Worm (Caenorhabditis elegans) whole organism, L3 larva: ENCODE results near the gene hpd-1.

Source experiments
- aly-2 ChIP-seq: fragments of 150-350 bp; optimal IDR thresholded peaks from 2 replicates; lab custom pipeline; 2014; ENCODE audit warnings: missing biosample characterization, missing genetic modification characterization
- ama-1 ChIP-seq: fragments of 150-350 bp; optimal IDR thresholded peaks from 2 replicates; lab custom pipeline; 2018
- ceh-9 ChIP-seq: sonication (generic microtip); optimal IDR thresholded peaks from 2 replicates; lab custom pipeline; 2018; ENCODE audit warnings: missing biosample characterization, missing genetic modification characterization
- daf-12 ChIP-seq: fragments of 150-350 bp; optimal IDR thresholded peaks from 2 replicates; lab custom pipeline; 2014; ENCODE audit warnings: missing biosample characterization, missing genetic modification reagents, missing genetic modification characterization
- egl-27 ChIP-seq: sonication (generic microtip); optimal IDR thresholded peaks from 4 replicates; lab custom pipeline; 2017; ENCODE audit warnings: missing biosample characterization, missing genetic modification reagents, missing genetic modification characterization
- fkh-10 ChIP-seq: sonication (generic microtip); optimal IDR thresholded peaks from 2 replicates; lab custom pipeline; 2017; ENCODE audit warnings: missing biosample characterization, missing genetic modification reagents, missing genetic modification characterization
- fos-1 ChIP-seq: fragments of 150-350 bp; optimal IDR thresholded peaks from 2 replicates; lab custom pipeline; 2014; ENCODE audit warnings: missing biosample characterization, missing genetic modification characterization
- nhr-11 ChIP-seq: fragments of 150-350 bp; optimal IDR thresholded peaks from 2 replicates; lab custom pipeline; 2014; ENCODE audit warnings: missing biosample characterization, missing genetic modification characterization
- nhr-28 ChIP-seq: fragments of 150-350 bp; optimal IDR thresholded peaks from 2 replicates; lab custom pipeline; 2014; ENCODE audit warnings: missing biosample characterization, missing genetic modification characterization
- pha-4 ChIP-seq: fragments of 150-350 bp; optimal IDR thresholded peaks from 2 replicates; lab custom pipeline; 2014; ENCODE audit warnings: missing biosample characterization, missing genetic modification reagents, missing genetic modification characterization
- skn-1 ChIP-seq: fragments of 150-350 bp; optimal IDR thresholded peaks from 2 replicates; lab custom pipeline; 2014; ENCODE audit warnings: missing biosample characterization, missing genetic modification characterization
- unc-62 ChIP-seq: fragments of 150-350 bp; sonication (generic microtip); optimal IDR thresholded peaks from 4 replicates; lab custom pipeline; 2014; ENCODE audit warnings: missing biosample characterization, missing genetic modification reagents, missing genetic modification characterization
- ztf-11 ChIP-seq: fragments of 150-350 bp; optimal IDR thresholded peaks from 2 replicates; lab custom pipeline; 2014; ENCODE audit warnings: missing biosample characterization, missing genetic modification characterization
- ztf-4 ChIP-seq: fragments of 150-350 bp; optimal IDR thresholded peaks from 2 replicates; lab custom pipeline; 2014; ENCODE audit warnings: missing biosample characterization, missing genetic modification characterization

DNA sequence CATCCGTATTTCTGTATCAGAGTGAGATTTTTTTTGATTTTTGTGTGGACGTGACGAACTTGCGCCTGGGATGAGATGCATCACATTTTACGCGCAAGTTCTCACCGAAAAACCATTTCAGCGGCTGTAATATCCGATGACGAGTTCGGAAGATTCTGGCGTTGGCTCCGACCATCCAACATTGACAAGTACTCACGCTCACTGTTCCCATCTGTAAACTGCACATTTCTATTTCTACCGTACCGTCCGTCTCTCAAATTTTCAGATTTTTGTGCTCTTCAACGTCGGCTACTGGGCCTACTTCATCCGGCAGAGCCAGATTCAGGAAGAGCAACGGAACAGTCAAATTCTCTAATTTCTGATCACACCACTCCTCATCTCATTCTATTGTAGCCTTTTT lies 7.9 kb upstream of the hpd-1 start:
- TF ChIP-seq fkh-10 (GFP tag; lab: Kevin White, UChicago) (no peak), fos-1 (tag; lab: Kevin White, UChicago) (no peak), unc-62 (no peak), ztf-4 (tag; lab: Kevin White, UChicago) (no peak), pha-4 (tag; lab: Kevin White, UChicago) (no peak), egl-27 (no peak), ceh-9 (tag; lab: Kevin White, UChicago) (no peak), ama-1 (lab: Kevin White, UChicago) (no peak), skn-1 (tag; lab: Kevin White, UChicago) (no peak), nhr-11 (tag; lab: Kevin White, UChicago) (no peak), nhr-28 (tag; lab: Kevin White, UChicago) (no peak), aly-2 (tag; lab: Kevin White, UChicago) (no peak), daf-12 (no peak), ztf-11 (tag; lab: Kevin White, UChicago) (no peak)
